Fruit fly (Drosophila melanogaster) whole organism, embryonic: ENCODE measurements around the gene hmw.

Experiments
- C15 ChIP-seq: fragments of 200-800 bp; sonication (Bioruptor generic); IDR thresholded peaks from 3 replicates; pipeline ENCODE4 v1.3.6; 2022; ENCODE audit warnings: missing biosample characterization, missing genetic modification characterization
- CG11504 ChIP-seq: fragments of 200-800 bp; sonication (Bioruptor generic); optimal IDR thresholded peaks from 3 replicates; lab custom pipeline; 2019; ENCODE audit warnings: missing biosample characterization, mild to moderate bottlenecking, missing genetic modification characterization, moderate library complexity
- CG12071 ChIP-seq: fragments of 200-800 bp; sonication (Bioruptor generic); optimal IDR thresholded peaks from 3 replicates; lab custom pipeline; 2018; ENCODE audit warnings: missing biosample characterization, mild to moderate bottlenecking, missing genetic modification characterization
- CG12104 ChIP-seq: fragments of 200-800 bp; sonication (Bioruptor generic); optimal IDR thresholded peaks from 3 replicates; lab custom pipeline; 2016; ENCODE audit warnings: missing biosample characterization, missing genetic modification characterization
- CG12219 ChIP-seq: fragments of 200-800 bp; sonication (Bioruptor generic); optimal IDR thresholded peaks from 3 replicates; lab custom pipeline; 2018; ENCODE audit warnings: missing biosample characterization, mild to moderate bottlenecking, missing genetic modification characterization
- CG13287 ChIP-seq: fragments of 200-800 bp; sonication (Bioruptor generic); IDR thresholded peaks from 2 replicates; pipeline ENCODE4 v1.3.6; 2022; ENCODE audit warnings: missing biosample characterization, missing genetic modification characterization; ENCODE audit not compliant: partially characterized antibody
- CG13624 ChIP-seq: fragments of 200-800 bp; sonication (Bioruptor generic); optimal IDR thresholded peaks from 2 replicates; lab custom pipeline; 2016; ENCODE audit warnings: missing biosample characterization, missing genetic modification characterization
- CG15073 ChIP-seq: fragments of 200-800 bp; sonication (Bioruptor generic); optimal IDR thresholded peaks from 2 replicates; lab custom pipeline; 2016; ENCODE audit warnings: missing biosample characterization, missing genetic modification characterization
- CG1529 ChIP-seq: fragments of 200-800 bp; sonication (Bioruptor generic); optimal IDR thresholded peaks from 3 replicates; lab custom pipeline; 2018; ENCODE audit warnings: missing biosample characterization, missing genetic modification characterization
- CG15601 ChIP-seq: fragments of 200-800 bp; sonication (Bioruptor generic); optimal IDR thresholded peaks from 3 replicates; lab custom pipeline; 2019; ENCODE audit warnings: missing biosample characterization, mild to moderate bottlenecking, missing genetic modification characterization, moderate library complexity
- CG1832 ChIP-seq: fragments of 200-800 bp; sonication (Bioruptor generic); optimal IDR thresholded peaks from 2 replicates; lab custom pipeline; 2017; ENCODE audit warnings: missing biosample characterization, mild to moderate bottlenecking, missing genetic modification characterization, inconsistent platforms
- CG2116 ChIP-seq: fragments of 200-800 bp; sonication (Bioruptor generic); optimal IDR thresholded peaks from 3 replicates; lab custom pipeline; 2018; ENCODE audit warnings: missing biosample characterization, mild to moderate bottlenecking, missing genetic modification characterization
- CG31224 ChIP-seq: fragments of 200-800 bp; sonication (Bioruptor generic); IDR thresholded peaks from 2 replicates; pipeline ENCODE4 v1.3.6; 2022; ENCODE audit warnings: missing biosample characterization, missing genetic modification characterization
- CG32772 ChIP-seq: fragments of 200-800 bp; sonication (Bioruptor generic); IDR thresholded peaks from 2 replicates; pipeline ENCODE4 v1.3.6; 2022; ENCODE audit warnings: missing biosample characterization, missing genetic modification characterization
- CG33557 ChIP-seq: fragments of 200-800 bp; sonication (Bioruptor generic); optimal IDR thresholded peaks from 2 replicates; lab custom pipeline; 2019; ENCODE audit warnings: missing biosample characterization, mild to moderate bottlenecking, missing genetic modification characterization, moderate library complexity
- CG3838 ChIP-seq: fragments of 200-800 bp; sonication (Bioruptor generic); optimal IDR thresholded peaks from 3 replicates; lab custom pipeline; 2016; ENCODE audit warnings: missing biosample characterization, missing genetic modification characterization
- CG42726 ChIP-seq: fragments of 200-800 bp; sonication (Bioruptor generic); IDR thresholded peaks from 2 replicates; pipeline ENCODE4 v1.3.6; 2022; ENCODE audit warnings: missing biosample characterization, missing genetic modification characterization; ENCODE audit not compliant: partially characterized antibody
- CG4360 ChIP-seq: fragments of 200-800 bp; sonication (Bioruptor generic); IDR thresholded peaks from 2 replicates; pipeline ENCODE4 v1.3.6; 2022; ENCODE audit warnings: missing biosample characterization, missing genetic modification characterization
- CG4424 ChIP-seq: fragments of 200-800 bp; sonication (Bioruptor generic); optimal IDR thresholded peaks from 3 replicates; lab custom pipeline; 2016; ENCODE audit warnings: missing biosample characterization, missing genetic modification characterization
- CG7556 ChIP-seq: fragments of 200-800 bp; sonication (Bioruptor generic); optimal IDR thresholded peaks from 2 replicates; lab custom pipeline; 2017; ENCODE audit warnings: missing biosample characterization, mild to moderate bottlenecking, missing genetic modification characterization
- CG9437 ChIP-seq: fragments of 200-800 bp; sonication (Bioruptor generic); optimal IDR thresholded peaks from 2 replicates; lab custom pipeline; 2018; ENCODE audit warnings: missing biosample characterization, mild to moderate bottlenecking, missing genetic modification characterization
- CG9817 ChIP-seq: fragments of 200-800 bp; sonication (Bioruptor generic); optimal IDR thresholded peaks from 2 replicates; lab custom pipeline; 2018; ENCODE audit warnings: missing biosample characterization, mild to moderate bottlenecking, missing genetic modification characterization, moderate library complexity
- D19A ChIP-seq: fragments of 200-800 bp; optimal IDR thresholded peaks from 3 replicates; lab custom pipeline; 2019; ENCODE audit warnings: missing biosample characterization, mild to moderate bottlenecking, missing genetic modification characterization, moderate library complexity
- Hand ChIP-seq: fragments of 200-800 bp; sonication (Bioruptor generic); optimal IDR thresholded peaks from 2 replicates; lab custom pipeline; 2017; ENCODE audit warnings: mild to moderate bottlenecking, missing biosample characterization, missing genetic modification reagents, missing genetic modification characterization
- Lhr ChIP-seq: fragments of 200-800 bp; sonication (Bioruptor generic); optimal IDR thresholded peaks from 3 replicates; lab custom pipeline; 2017; ENCODE audit warnings: mild to moderate bottlenecking, missing biosample characterization, missing genetic modification reagents, missing genetic modification characterization
- MTF-1 ChIP-seq: fragments of 200-800 bp; sonication (Bioruptor generic); optimal IDR thresholded peaks from 2 replicates; lab custom pipeline; 2018; ENCODE audit warnings: missing biosample characterization, mild to moderate bottlenecking, missing genetic modification characterization, borderline replicate concordance
- Max ChIP-seq: fragments of 200-800 bp; sonication (Bioruptor generic); optimal IDR thresholded peaks from 2 replicates; lab custom pipeline; 2016; ENCODE audit warnings: missing biosample characterization, mild to moderate bottlenecking, missing genetic modification characterization
- Med ChIP-seq: fragments of 200-800 bp; sonication (Bioruptor generic); peaks from one replicate; lab custom pipeline; 2016; ENCODE audit warnings: missing biosample characterization, missing genetic modification characterization, mild to moderate bottlenecking, inconsistent platforms, moderate library complexity
- Sox100B ChIP-seq: fragments of 200-800 bp; sonication (Bioruptor generic); optimal IDR thresholded peaks from 3 replicates; lab custom pipeline; 2018; ENCODE audit warnings: missing biosample characterization, mild to moderate bottlenecking, missing genetic modification characterization
- Stat92E ChIP-seq, 3 experiments: fragments of >200 bp in 2 of 3; fragments of 200-800 bp in 1 of 3; sonication (Bioruptor generic) in 1 of 3; optimal IDR thresholded peaks; 2 replicates each; lab custom pipeline; 2017 to 2019; ENCODE audit warnings: missing biosample characterization in 3 of 3, missing genetic modification characterization in 3 of 3, mild to moderate bottlenecking in 1 of 3, moderate library complexity in 1 of 3
- ac ChIP-seq: fragments of 200-800 bp; sonication (Bioruptor generic); optimal IDR thresholded peaks from 3 replicates; lab custom pipeline; 2017; ENCODE audit warnings: missing biosample characterization, mild to moderate bottlenecking, missing genetic modification characterization
- bbx ChIP-seq: fragments of 200-800 bp; sonication (Bioruptor generic); IDR thresholded peaks from 2 replicates; pipeline ENCODE4 v1.3.6; 2022; ENCODE audit warnings: missing biosample characterization, missing genetic modification characterization; ENCODE audit not compliant: partially characterized antibody
- bcd ChIP-seq: fragments of 200-800 bp; sonication (Bioruptor generic); optimal IDR thresholded peaks from 2 replicates; lab custom pipeline; 2017; ENCODE audit warnings: missing biosample characterization, mild to moderate bottlenecking, missing genetic modification characterization
- bigmax ChIP-seq: fragments of 200-800 bp; sonication (Bioruptor generic); optimal IDR thresholded peaks from 2 replicates; lab custom pipeline; 2018; ENCODE audit warnings: missing biosample characterization, mild to moderate bottlenecking, missing genetic modification characterization
- bsh ChIP-seq, 2 experiments: fragments of 200-800 bp; sonication (Bioruptor generic); optimal IDR thresholded peaks; 2 replicates each; lab custom pipeline; 2017 to 2018; ENCODE audit warnings: mild to moderate bottlenecking in 2 of 2, missing biosample characterization in 2 of 2, missing genetic modification characterization in 2 of 2, moderate library complexity in 1 of 2
- dan ChIP-seq: fragments of 200-800 bp; sonication (Bioruptor generic); IDR thresholded peaks from 2 replicates; pipeline ENCODE4 v1.3.6; 2022; ENCODE audit warnings: missing biosample characterization, missing genetic modification characterization
- fu2 ChIP-seq: fragments of 200-800 bp; sonication (Bioruptor generic); optimal IDR thresholded peaks from 2 replicates; lab custom pipeline; 2016; ENCODE audit warnings: missing biosample characterization, missing genetic modification characterization
- gt ChIP-seq: fragments of 200-800 bp; sonication (Bioruptor generic); IDR thresholded peaks from 2 replicates; pipeline ENCODE4 v1.3.6; 2022; ENCODE audit warnings: missing biosample characterization, missing genetic modification characterization
- hb ChIP-seq: fragments of 200-800 bp; sonication (Bioruptor generic); IDR thresholded peaks from 3 replicates; pipeline ENCODE4 v1.3.6; 2022; ENCODE audit warnings: missing biosample characterization, missing genetic modification characterization; ENCODE audit not compliant: partially characterized antibody
- her ChIP-seq: fragments of 200-800 bp; sonication (Bioruptor generic); optimal IDR thresholded peaks from 2 replicates; lab custom pipeline; 2016; ENCODE audit warnings: missing biosample characterization, missing genetic modification characterization
- insv ChIP-seq, 2 experiments: fragments of 200-800 bp; sonication (Bioruptor generic); optimal IDR thresholded peaks; 3 replicates each; lab custom pipeline; 2016 to 2018; ENCODE audit warnings: missing biosample characterization in 2 of 2, missing genetic modification characterization in 2 of 2
- jumu ChIP-seq: fragments of 200-800 bp; sonication (Bioruptor generic); optimal IDR thresholded peaks from 3 replicates; lab custom pipeline; 2016; ENCODE audit warnings: missing biosample characterization, missing genetic modification characterization
- lbe ChIP-seq: fragments of 200-800 bp; sonication (Bioruptor generic); optimal IDR thresholded peaks from 2 replicates; lab custom pipeline; 2016; ENCODE audit warnings: missing biosample characterization, mild to moderate bottlenecking, missing genetic modification characterization
- pho ChIP-seq: fragments of 200-800 bp; sonication (Bioruptor generic); optimal IDR thresholded peaks from 2 replicates; lab custom pipeline; 2016; ENCODE audit warnings: missing biosample characterization, missing genetic modification characterization
- repo ChIP-seq: fragments of 200-800 bp; sonication (Bioruptor generic); optimal IDR thresholded peaks from 2 replicates; lab custom pipeline; 2016; ENCODE audit warnings: missing biosample characterization, missing genetic modification characterization
- rib ChIP-seq: fragments of 200-800 bp; sonication (Bioruptor generic); IDR thresholded peaks from 2 replicates; pipeline ENCODE4 v1.3.6; 2022; ENCODE audit warnings: missing biosample characterization, missing genetic modification characterization
- row ChIP-seq: fragments of 200-800 bp; sonication (Bioruptor generic); IDR thresholded peaks from 3 replicates; pipeline ENCODE4 v1.3.6; 2022; ENCODE audit warnings: missing biosample characterization, missing genetic modification characterization
- run ChIP-seq: fragments of 200-800 bp; sonication (Bioruptor generic); optimal IDR thresholded peaks from 3 replicates; lab custom pipeline; 2018; ENCODE audit warnings: missing biosample characterization, mild to moderate bottlenecking, missing genetic modification characterization

The hmw gene

dm6 chr3R:18396801-18397604 is 35.2 kb downstream of the hmw start, which contains the start of gene Vti1b (continued):
- TF ChIP-seq CG12071 (GFP tag; lab: Kevin White, UChicago) (peak; percentile 83), CG7556 (GFP tag; lab: Kevin White, UChicago) (peak; percentile 93), rib (GFP tag; lab: Robert Waterston, UW) (peak; percentile 74; the same call in 1 of the 2 replicates), fu2 (peak; percentile 84), CG9437 (GFP tag; lab: Kevin White, UChicago) (peak; percentile 81), lbe (GFP tag; lab: Kevin White, UChicago) (peak; percentile 93), CG13287 (GFP tag; lab: Robert Waterston, UW) (no peak; the same call in 1 of the 2 replicates), run (peak; percentile 77), Stat92E (GFP tag; optimal IDR thresholded peaks at IDR 0.05; lab: Kevin White, UChicago) (peak in 1 of 3 experiments; percentile 89), gt (GFP tag; lab: Robert Waterston, UW) (peak; percentile 82), Sox100B (GFP tag; lab: Kevin White, UChicago) (peak; percentile 91), Lhr (GFP tag; lab: Kevin White, UChicago) (peak; percentile 73), CG15601 (tag; lab: Kevin White, UChicago) (peak; percentile 92), D19A (tag; lab: Kevin White, UChicago) (peak; percentile 91), Max (GFP tag; lab: Kevin White, UChicago) (peak; percentile 95), CG32772 (peak; percentile 91), CG13624 (GFP tag; lab: Kevin White, UChicago) (peak; percentile 90), Hand (GFP tag; lab: Kevin White, UChicago) (peak; percentile 82), CG31224 (GFP tag; lab: Robert Waterston, UW) (peak; percentile 84), CG2116 (GFP tag; lab: Kevin White, UChicago) (peak; percentile 69), bbx (GFP tag; lab: Robert Waterston, UW) (no peak), MTF-1 (GFP tag; lab: Kevin White, UChicago) (peak; percentile 79), bigmax (GFP tag; lab: Kevin White, UChicago) (peak; percentile 18), CG1529 (GFP tag; lab: Kevin White, UChicago) (peak; percentile 93), CG12219 (peak; percentile 92), pho (GFP tag; lab: Kevin White, UChicago) (peak; percentile 91), CG9817 (peak; percentile 87), CG1832 (GFP tag; lab: Kevin White, UChicago) (no peak), ac (GFP tag; lab: Kevin White, UChicago) (peak; percentile 74), CG15073 (GFP tag; lab: Kevin White, UChicago) (peak; percentile 61), Med (GFP tag; lab: Kevin White, UChicago) (peak; percentile 98), C15 (GFP tag; lab: Robert Waterston, UW) (peak; percentile 77; the same call in 2 of the 3 replicates), hb (GFP tag; lab: Robert Waterston, UW) (no peak), bcd (GFP tag; lab: Kevin White, UChicago) (peak; percentile 94), CG12104 (GFP tag; lab: Kevin White, UChicago) (peak; percentile 88), CG4360 (GFP tag; lab: Robert Waterston, UW) (peak; percentile 82), repo (GFP tag; lab: Kevin White, UChicago) (peak; percentile 75), CG11504 (tag; lab: Kevin White, UChicago) (peak; percentile 95), insv (GFP tag; optimal IDR thresholded peaks at IDR 0.05; lab: Kevin White, UChicago) (peak in 1 of 2 experiments; percentile 47), her (GFP tag; lab: Kevin White, UChicago) (peak; percentile 85), jumu (GFP tag; lab: Kevin White, UChicago) (peak; percentile 90), CG42726 (no peak), row (GFP tag; lab: Robert Waterston, UW) (peak; percentile 98), CG4424 (GFP tag; lab: Kevin White, UChicago) (peak; percentile 96), dan (GFP tag; lab: Robert Waterston, UW) (peak; percentile 83), bsh (GFP tag; optimal IDR thresholded peaks at IDR 0.05; lab: Kevin White, UChicago) (peak; percentile 91 to 98), CG3838 (GFP tag; lab: Kevin White, UChicago) (peak; percentile 89), CG33557 (peak; percentile 75)
